Worm (Caenorhabditis elegans): ENCODE data around the gene C25E10.8.

ce11 chrV:9058627-9059026 lies 4.8 kb upstream of the C25E10.8 start, which contains the start of gene C25E10.11:
- no peak for TF ChIP-seq dve-1 (tag; optimal IDR thresholded peaks at IDR 0.05)
- no peak for TF ChIP-seq pag-3 (tag; optimal IDR thresholded peaks at IDR 0.05; ENCODE audit: borderline replicate concordance)
- TF ChIP-seq nhr-11 (tag; optimal IDR thresholded peaks at IDR 0.05) = no peak
- no peak for TF ChIP-seq pha-4 (tag; optimal IDR thresholded peaks at IDR 0.05)
- TF ChIP-seq Y22D7AL.16 (tag; optimal IDR thresholded peaks at IDR 0.05) = no peak
- no peak for TF ChIP-seq unc-86 (tag; optimal IDR thresholded peaks at IDR 0.05)
- no peak for TF ChIP-seq unc-55 (GFP tag; optimal IDR thresholded peaks at IDR 0.05)
- no peak for TF ChIP-seq hlh-8 (tag; optimal IDR thresholded peaks at IDR 0.05)
- no peak for TF ChIP-seq ceh-14 (tag; optimal IDR thresholded peaks at IDR 0.05)
- TF ChIP-seq lin-11 (tag; optimal IDR thresholded peaks at IDR 0.05) = no peak
- TF ChIP-seq ceh-24 (tag; optimal IDR thresholded peaks at IDR 0.05) = no peak
- TF ChIP-seq madf-2 (tag; optimal IDR thresholded peaks at IDR 0.05) = no peak
- no peak for TF ChIP-seq nfya-1 (tag; optimal IDR thresholded peaks at IDR 0.05)
